Worm (Caenorhabditis elegans) whole organism, midembryonic: Measurements from ENCODE around the gene seu-1.

Experiments
- cog-1 ChIP-seq: sonication (generic microtip); optimal IDR thresholded peaks from 2 replicates; lab custom pipeline; 2016; ENCODE audit warnings: missing genetic modification characterization, missing compliant biosample characterization
- flt-1 ChIP-seq: fragments of 200-800 bp; sonication (Bioruptor generic); IDR thresholded peaks from 2 replicates; pipeline ENCODE4 v1.3.6; 2022; ENCODE audit warnings: missing genetic modification characterization, missing compliant biosample characterization
- klf-2 ChIP-seq: fragments of 200-800 bp; sonication (Bioruptor generic); conservative IDR thresholded peaks from 2 replicates; pipeline ENCODE4 v1.3.6; 2022; ENCODE audit warnings: missing genetic modification reagents, missing genetic modification characterization, missing compliant biosample characterization
- med-1 ChIP-seq: sonication (generic microtip); optimal IDR thresholded peaks from 2 replicates; lab custom pipeline; 2017; ENCODE audit warnings: missing genetic modification characterization, mild to moderate bottlenecking, missing compliant biosample characterization, antibody characterized with exemption, missing genetic modification reagents; ENCODE audit not compliant: insufficient read depth
- ref-1 ChIP-seq: fragments of 200-800 bp; sonication (Bioruptor generic); conservative IDR thresholded peaks from 2 replicates; pipeline ENCODE4 v1.3.6; 2022; ENCODE audit warnings: missing genetic modification reagents, missing genetic modification characterization, missing compliant biosample characterization

DNA sequence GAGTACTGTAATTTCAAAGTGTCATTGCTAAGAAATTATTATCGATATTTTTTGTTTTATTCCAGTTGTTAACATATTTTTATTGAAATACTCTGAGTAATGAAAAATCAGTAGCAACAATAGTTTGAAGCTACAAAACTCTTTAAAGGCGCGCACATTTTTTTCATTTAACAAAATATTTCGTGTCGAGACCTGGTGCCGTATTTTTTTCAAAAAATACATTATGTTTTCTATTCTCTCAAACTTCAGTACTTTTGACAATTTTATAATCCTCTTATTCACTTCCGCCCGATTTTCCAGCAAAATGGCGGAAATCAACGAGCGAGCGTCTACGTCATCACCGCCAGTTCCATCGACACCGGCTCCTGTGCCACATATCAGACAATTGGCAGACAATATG lies 4.5 kb downstream of the seu-1 start, which contains the start of gene blos-2:
- TF ChIP-seq flt-1 (GFP tag; lab: Robert Waterston, UW) (no peak), ref-1 (GFP tag; lab: Robert Waterston, UW) (no peak), med-1 (GFP tag; lab: Kevin White, UChicago) (no peak), cog-1 (tag; lab: Kevin White, UChicago) (no peak), klf-2 (GFP tag; lab: Robert Waterston, UW) (no peak)
